Worm (Caenorhabditis elegans): ENCODE data around the gene F07C6.6.
A peak's percentile ranks its signal among the peaks of the same experiment; 100 is the strongest.

DNA sequence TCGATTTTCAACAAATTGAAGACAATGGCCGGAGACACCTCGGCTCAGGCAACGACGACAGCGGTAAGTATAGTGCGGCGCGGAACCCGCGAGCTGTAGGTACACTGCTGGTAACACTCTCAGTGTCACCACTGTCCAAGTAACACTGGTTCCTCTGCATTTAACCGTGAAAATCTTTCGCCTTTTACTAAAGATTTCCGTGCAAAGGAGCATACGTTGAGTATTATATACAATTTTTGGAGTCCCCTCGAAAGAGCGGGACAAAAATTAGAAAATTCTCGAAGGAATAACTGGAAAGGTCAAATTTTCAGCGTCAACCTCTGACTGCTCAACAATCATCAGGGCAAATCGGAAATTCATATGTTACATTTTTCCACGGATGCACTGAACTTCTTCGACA, 6.6 kb upstream of the F07C6.6 start:
- TF ChIP-seq nhr-90 (tag; optimal IDR thresholded peaks at IDR 0.05; ENCODE audit: poor library complexity) (no peak), aha-1 (tag; optimal IDR thresholded peaks at IDR 0.05) (no peak), aly-2 (tag; optimal IDR thresholded peaks at IDR 0.05) (no peak), tbx-2 (tag; optimal IDR thresholded peaks at IDR 0.05) (no peak), ztf-11 (tag; optimal IDR thresholded peaks at IDR 0.05) (no peak), ces-1 (GFP tag; optimal IDR thresholded peaks at IDR 0.05) (no peak), lin-39 (tag; optimal IDR thresholded peaks at IDR 0.05) (no peak), Y116A8C.19 (tag; optimal IDR thresholded peaks at IDR 0.05; ENCODE audit: borderline replicate concordance) (no peak), sup-37 (GFP tag; optimal IDR thresholded peaks at IDR 0.05) (no peak), blmp-1 (tag; optimal IDR thresholded peaks at IDR 0.05) (no peak), snpc-4 (tag; optimal IDR thresholded peaks at IDR 0.05) (peak; percentile 71), jun-1 (tag; optimal IDR thresholded peaks at IDR 0.05) (no peak)
